Worm (Caenorhabditis elegans) whole organism, L2 larva: Measurements from ENCODE around the gene dpff-1.
A peak's percentile ranks its signal among the peaks of the same experiment; 100 is the strongest.

Experiments used
- C34F6.9 ChIP-seq: fragments of 150-350 bp; optimal IDR thresholded peaks from 2 replicates; lab custom pipeline; 2014; ENCODE audit warnings: missing biosample characterization, missing genetic modification characterization
- R02D3.7 ChIP-seq: fragments of 150-350 bp; optimal IDR thresholded peaks from 2 replicates; lab custom pipeline; 2014; ENCODE audit warnings: missing biosample characterization, missing genetic modification characterization
- ZK546.5 ChIP-seq: sonication (generic microtip); optimal IDR thresholded peaks from 2 replicates; lab custom pipeline; 2017; ENCODE audit warnings: missing biosample characterization, missing genetic modification characterization
- alr-1 ChIP-seq: fragments of 150-350 bp; optimal IDR thresholded peaks from 2 replicates; lab custom pipeline; 2014; ENCODE audit warnings: missing biosample characterization, missing genetic modification characterization
- aly-2 ChIP-seq: fragments of 150-350 bp; optimal IDR thresholded peaks from 2 replicates; lab custom pipeline; 2014; ENCODE audit warnings: missing biosample characterization, missing genetic modification characterization
- ama-1 ChIP-seq: fragments of 150-350 bp; optimal IDR thresholded peaks from 2 replicates; lab custom pipeline; 2018; ENCODE audit warnings: inconsistent platforms
- blmp-1 ChIP-seq: sonication (generic microtip); optimal IDR thresholded peaks from 2 replicates; lab custom pipeline; 2017; ENCODE audit warnings: missing genetic modification characterization, mild to moderate bottlenecking, missing compliant biosample characterization, antibody characterized with exemption, moderate library complexity; ENCODE audit not compliant: insufficient read depth
- ceh-16 ChIP-seq: fragments of 150-350 bp; optimal IDR thresholded peaks from 2 replicates; lab custom pipeline; 2014; ENCODE audit warnings: missing biosample characterization, missing genetic modification characterization
- ceh-82 ChIP-seq: fragments of 150-350 bp; optimal IDR thresholded peaks from 2 replicates; lab custom pipeline; 2014; ENCODE audit warnings: missing biosample characterization, missing genetic modification characterization
- crh-2 ChIP-seq: sonication (generic microtip); optimal IDR thresholded peaks from 2 replicates; lab custom pipeline; 2017; ENCODE audit warnings: missing biosample characterization, missing genetic modification characterization
- dmd-4 ChIP-seq: sonication (generic microtip); optimal IDR thresholded peaks from 2 replicates; lab custom pipeline; 2017; ENCODE audit warnings: missing biosample characterization, missing genetic modification characterization
- egl-27 ChIP-seq: sonication (generic microtip); optimal IDR thresholded peaks from 3 replicates; lab custom pipeline; 2017; ENCODE audit warnings: missing biosample characterization, missing genetic modification reagents, missing genetic modification characterization
- elt-1 ChIP-seq: fragments of 150-350 bp; optimal IDR thresholded peaks from 2 replicates; lab custom pipeline; 2014; ENCODE audit warnings: missing biosample characterization, missing genetic modification characterization
- elt-3 ChIP-seq: sonication (generic microtip); optimal IDR thresholded peaks from 2 replicates; lab custom pipeline; 2017; ENCODE audit warnings: missing biosample characterization, missing genetic modification characterization
- fos-1 ChIP-seq: fragments of 150-350 bp; optimal IDR thresholded peaks from 2 replicates; lab custom pipeline; 2014; ENCODE audit warnings: missing biosample characterization, missing genetic modification characterization
- gmeb-1 ChIP-seq: fragments of 150-350 bp; optimal IDR thresholded peaks from 2 replicates; lab custom pipeline; 2014; ENCODE audit warnings: missing biosample characterization, missing genetic modification characterization
- lin-11 ChIP-seq: fragments of 150-350 bp; sonication (generic microtip); optimal IDR thresholded peaks from 2 replicates; lab custom pipeline; 2014; ENCODE audit warnings: missing biosample characterization, missing genetic modification characterization, inconsistent platforms, mixed read lengths
- lin-13 ChIP-seq: fragments of 150-350 bp; optimal IDR thresholded peaks from 2 replicates; lab custom pipeline; 2014; ENCODE audit warnings: missing biosample characterization, missing genetic modification reagents, missing genetic modification characterization
- lin-39 ChIP-seq: fragments of 150-350 bp; optimal IDR thresholded peaks from 2 replicates; lab custom pipeline; 2014; ENCODE audit warnings: missing biosample characterization, missing genetic modification reagents, missing genetic modification characterization
- lsy-2 ChIP-seq, 2 experiments: fragments of 150-350 bp in 1 of 2; sonication (generic microtip) in 1 of 2; optimal IDR thresholded peaks; 2 replicates each; lab custom pipeline; 2014 to 2017; ENCODE audit warnings: missing biosample characterization in 2 of 2, missing genetic modification characterization in 2 of 2
- mab-5 ChIP-seq: fragments of 150-350 bp; optimal IDR thresholded peaks from 2 replicates; lab custom pipeline; 2014; ENCODE audit warnings: missing biosample characterization, missing genetic modification characterization
- mbf-1 ChIP-seq: sonication (generic microtip); optimal IDR thresholded peaks from 2 replicates; lab custom pipeline; 2017; ENCODE audit warnings: missing biosample characterization, missing genetic modification characterization
- mdl-1 ChIP-seq, 2 experiments: fragments of 150-350 bp in 1 of 2; sonication (generic microtip) in 1 of 2; optimal IDR thresholded peaks; 2 replicates each; lab custom pipeline; 2017; ENCODE audit warnings: missing biosample characterization in 2 of 2, missing genetic modification characterization in 2 of 2
- nhr-10 ChIP-seq: sonication (generic microtip); optimal IDR thresholded peaks from 2 replicates; lab custom pipeline; 2017; ENCODE audit warnings: missing biosample characterization, missing genetic modification characterization
- nhr-11 ChIP-seq: fragments of 150-350 bp; optimal IDR thresholded peaks from 2 replicates; lab custom pipeline; 2014; ENCODE audit warnings: missing biosample characterization, missing genetic modification characterization
- nhr-12 ChIP-seq: fragments of 150-350 bp; optimal IDR thresholded peaks from 2 replicates; lab custom pipeline; 2014; ENCODE audit warnings: missing biosample characterization, missing genetic modification characterization
- nhr-129 ChIP-seq: fragments of 150-350 bp; optimal IDR thresholded peaks from 2 replicates; lab custom pipeline; 2014; ENCODE audit warnings: missing biosample characterization, missing genetic modification characterization
- nhr-21 ChIP-seq: fragments of 150-350 bp; optimal IDR thresholded peaks from 2 replicates; lab custom pipeline; 2014; ENCODE audit warnings: missing biosample characterization, missing genetic modification characterization
- nhr-23 ChIP-seq: fragments of 150-350 bp; optimal IDR thresholded peaks from 2 replicates; lab custom pipeline; 2014; ENCODE audit warnings: missing biosample characterization, missing genetic modification reagents, missing genetic modification characterization
- nhr-237 ChIP-seq: fragments of 150-350 bp; optimal IDR thresholded peaks from 2 replicates; lab custom pipeline; 2014; ENCODE audit warnings: missing biosample characterization, missing genetic modification characterization
- nhr-25 ChIP-seq: fragments of 150-350 bp; sonication (generic microtip); optimal IDR thresholded peaks from 3 replicates; lab custom pipeline; 2014; ENCODE audit warnings: missing biosample characterization, missing genetic modification characterization
- nhr-6 ChIP-seq: fragments of 150-350 bp; optimal IDR thresholded peaks from 2 replicates; lab custom pipeline; 2014; ENCODE audit warnings: missing biosample characterization, missing genetic modification characterization
- nhr-77 ChIP-seq: fragments of 150-350 bp; optimal IDR thresholded peaks from 2 replicates; lab custom pipeline; 2014; ENCODE audit warnings: missing biosample characterization, missing genetic modification characterization
- peb-1 ChIP-seq: fragments of 150-350 bp; optimal IDR thresholded peaks from 2 replicates; lab custom pipeline; 2014; ENCODE audit warnings: missing biosample characterization, missing genetic modification characterization
- sem-4 ChIP-seq: fragments of 150-350 bp; optimal IDR thresholded peaks from 2 replicates; lab custom pipeline; 2014; ENCODE audit warnings: missing biosample characterization, missing genetic modification reagents, missing genetic modification characterization
- skn-1 ChIP-seq: sonication (generic microtip); optimal IDR thresholded peaks from 2 replicates; lab custom pipeline; 2017; ENCODE audit warnings: missing biosample characterization, missing genetic modification characterization
- sma-3 ChIP-seq: sonication (generic microtip); optimal IDR thresholded peaks from 2 replicates; lab custom pipeline; 2016; ENCODE audit warnings: missing genetic modification reagents, missing genetic modification characterization, missing compliant biosample characterization
- sma-9 ChIP-seq, 2 experiments: fragments of 150-350 bp in 1 of 2; sonication (generic microtip) in 1 of 2; optimal IDR thresholded peaks; 2 replicates each; lab custom pipeline; 2014 to 2016; ENCODE audit warnings: missing genetic modification characterization in 2 of 2, mild to moderate bottlenecking in 1 of 2, missing biosample characterization in 1 of 2, missing compliant biosample characterization in 1 of 2, missing genetic modification reagents in 1 of 2, moderate library complexity in 1 of 2
- snpc-4 ChIP-seq: fragments of 150-350 bp; optimal IDR thresholded peaks from 2 replicates; lab custom pipeline; 2014; ENCODE audit warnings: missing biosample characterization, missing genetic modification characterization
- unc-39 ChIP-seq: fragments of 150-350 bp; optimal IDR thresholded peaks from 2 replicates; lab custom pipeline; 2014; ENCODE audit warnings: missing biosample characterization, missing genetic modification characterization
- unc-55 ChIP-seq: fragments of 150-350 bp; sonication (generic microtip); optimal IDR thresholded peaks from 3 replicates; lab custom pipeline; 2014; ENCODE audit warnings: missing biosample characterization, missing genetic modification reagents, missing genetic modification characterization
- unc-62 ChIP-seq: fragments of 150-350 bp; optimal IDR thresholded peaks from 2 replicates; lab custom pipeline; 2014; ENCODE audit warnings: missing biosample characterization, missing genetic modification reagents, missing genetic modification characterization
- zag-1 ChIP-seq: fragments of 150-350 bp; optimal IDR thresholded peaks from 2 replicates; lab custom pipeline; 2014; ENCODE audit warnings: missing biosample characterization, missing genetic modification characterization
- ztf-1 ChIP-seq: fragments of 200-800 bp; sonication (Bioruptor generic); conservative IDR thresholded peaks from 2 replicates; pipeline ENCODE4 v1.3.6; 2022; ENCODE audit warnings: missing genetic modification characterization, missing compliant biosample characterization
- ztf-11 ChIP-seq: sonication (generic microtip); optimal IDR thresholded peaks from 2 replicates; lab custom pipeline; 2017; ENCODE audit warnings: missing biosample characterization, missing genetic modification characterization
- ztf-4 ChIP-seq: fragments of 150-350 bp; optimal IDR thresholded peaks from 2 replicates; lab custom pipeline; 2014; ENCODE audit warnings: missing biosample characterization, missing genetic modification characterization

The dpff-1 gene

ce11 chrIII:5882823-5883222, 23.3 kb downstream of the dpff-1 start, which contains the start of gene F01F1.14:
TSS of gene F01F1.14 (minus strand) at chrIII:5882923.
- TF ChIP-seq snpc-4 (tag; lab: Kevin White, UChicago) (no peak), mdl-1 (tag; optimal IDR thresholded peaks at IDR 0.05; lab: Kevin White, UChicago) (no peak), R02D3.7 (tag; lab: Kevin White, UChicago) (no peak), sem-4 (no peak)

DNA sequence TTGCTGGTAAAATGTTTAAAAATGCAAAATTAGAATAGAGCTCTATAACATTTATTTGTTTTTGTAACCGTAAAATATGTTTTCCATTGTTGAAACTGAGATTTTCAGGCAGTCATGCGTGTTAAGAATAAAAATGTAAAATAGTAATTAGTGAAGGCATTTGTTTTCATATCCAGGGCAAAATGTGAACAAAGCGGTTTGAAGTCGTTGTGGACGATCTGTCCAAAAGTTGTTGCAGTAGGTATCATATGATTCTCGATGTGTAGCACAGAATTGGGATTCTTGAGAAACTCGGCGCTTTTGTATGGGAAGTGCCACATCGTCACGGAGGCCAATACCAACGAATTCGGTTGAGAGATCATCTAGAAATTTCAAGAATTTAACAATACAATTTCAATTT, 23.9 kb downstream of the dpff-1 start:
- TF ChIP-seq aly-2 (no peak), snpc-4 (tag; lab: Kevin White, UChicago) (no peak), elt-1 (tag; lab: Kevin White, UChicago) (no peak), unc-62 (GFP tag; lab: Kevin White, UChicago) (no peak), ztf-11 (tag; lab: Kevin White, UChicago) (no peak), nhr-10 (tag; lab: Kevin White, UChicago) (no peak), nhr-21 (tag; lab: Kevin White, UChicago) (no peak), blmp-1 (tag; lab: Kevin White, UChicago) (no peak), nhr-6 (no peak), lin-11 (tag; lab: Kevin White, UChicago) (no peak), mab-5 (tag; lab: Kevin White, UChicago) (no peak), peb-1 (no peak), mbf-1 (tag; lab: Kevin White, UChicago) (no peak), nhr-129 (tag; lab: Kevin White, UChicago) (no peak), ama-1 (lab: Kevin White, UChicago) (no peak)

DNA sequence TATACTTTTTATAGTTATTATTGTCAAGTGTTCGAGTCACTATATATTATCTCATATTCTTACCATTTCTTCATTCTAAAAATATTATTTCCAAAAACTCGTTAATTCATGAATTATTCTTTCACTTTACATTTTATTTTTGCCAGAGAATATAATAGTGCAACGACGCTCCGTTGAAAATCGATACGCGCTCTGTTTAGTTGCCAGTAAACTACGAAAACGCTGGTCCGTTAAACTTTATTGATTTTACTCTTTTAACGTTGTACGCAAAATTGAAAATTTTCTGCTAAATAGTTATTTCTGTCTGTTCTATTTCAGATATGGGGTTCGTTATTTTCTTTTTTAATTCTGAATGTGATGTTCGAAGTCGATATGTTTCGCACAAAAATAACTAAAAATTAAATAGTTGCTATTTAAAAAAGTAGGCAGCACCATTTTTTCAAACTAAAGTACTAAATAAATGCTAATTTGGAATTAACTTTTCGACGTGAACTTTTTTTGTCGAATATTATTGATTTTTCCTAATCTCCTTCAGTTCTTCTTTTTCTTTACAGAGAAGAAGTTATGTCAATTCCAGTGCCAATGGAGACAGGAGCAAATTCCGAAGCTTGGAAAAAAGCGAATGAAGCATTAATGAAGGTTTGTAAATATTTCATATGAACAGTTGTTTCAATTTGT, 26.7 kb downstream of the dpff-1 start, which contains the start of gene hpo-10:
Gene hpo-10 (plus strand): TSS at position 199 of the 678 bp plus-strand sequence.
- TF ChIP-seq unc-62 (GFP tag; lab: Kevin White, UChicago) = no peak
- TF ChIP-seq unc-39 (tag; lab: Kevin White, UChicago) = no peak
- TF ChIP-seq elt-1 (tag; lab: Kevin White, UChicago) = no peak
- TF ChIP-seq blmp-1 (tag; lab: Kevin White, UChicago) = no peak
- no peak for TF ChIP-seq sem-4
- TF ChIP-seq mab-5 (tag; lab: Kevin White, UChicago) = no peak
- no peak for TF ChIP-seq nhr-10 (tag; lab: Kevin White, UChicago)
- TF ChIP-seq sma-9 (GFP tag; optimal IDR thresholded peaks at IDR 0.05; lab: Kevin White, UChicago) = no peak
- TF ChIP-seq sma-9 (tag; optimal IDR thresholded peaks at IDR 0.05; lab: Kevin White, UChicago) = no peak
- TF ChIP-seq nhr-6 = no peak
- no peak for TF ChIP-seq alr-1 (tag; lab: Kevin White, UChicago)
- TF ChIP-seq elt-3 = no peak
- no peak for TF ChIP-seq ceh-16 (tag; lab: Kevin White, UChicago)
- TF ChIP-seq C34F6.9 = peak; percentile 56
- no peak for TF ChIP-seq nhr-21 (tag; lab: Kevin White, UChicago)
- TF ChIP-seq lin-13 (GFP tag; lab: Kevin White, UChicago) = peak; percentile 41
- TF ChIP-seq snpc-4 (tag; lab: Kevin White, UChicago) = no peak
- no peak for TF ChIP-seq mdl-1 (tag; optimal IDR thresholded peaks at IDR 0.05; lab: Kevin White, UChicago)
- TF ChIP-seq skn-1 (tag; lab: Kevin White, UChicago) = no peak
- no peak for TF ChIP-seq ztf-4
- TF ChIP-seq lin-11 (tag; lab: Kevin White, UChicago) = no peak
- TF ChIP-seq nhr-25 = peak; percentile 17
- TF ChIP-seq sma-3 (GFP tag; lab: Kevin White, UChicago) = no peak
- TF ChIP-seq nhr-12 (tag; lab: Kevin White, UChicago) = no peak
- no peak for TF ChIP-seq egl-27
- TF ChIP-seq ama-1 (lab: Kevin White, UChicago) = no peak
- TF ChIP-seq lsy-2 (tag; optimal IDR thresholded peaks at IDR 0.05; lab: Kevin White, UChicago) = peak; percentile 9 to 57
- no peak for TF ChIP-seq nhr-237 (tag; lab: Kevin White, UChicago)
- no peak for TF ChIP-seq dmd-4
- TF ChIP-seq nhr-11 (tag; lab: Kevin White, UChicago) = no peak
- TF ChIP-seq fos-1 = no peak
- no peak for TF ChIP-seq nhr-23 (tag; lab: Kevin White, UChicago)
- TF ChIP-seq peb-1 = no peak
- TF ChIP-seq nhr-129 (tag; lab: Kevin White, UChicago) = no peak
- no peak for TF ChIP-seq zag-1 (tag; lab: Kevin White, UChicago)
- peak; percentile 55 for TF ChIP-seq unc-55 (GFP tag; lab: Kevin White, UChicago)
- no peak for TF ChIP-seq ztf-1 (GFP tag; lab: Robert Waterston, UW)
- no peak for TF ChIP-seq ceh-82
- no peak for TF ChIP-seq aly-2
- peak; percentile 52 for TF ChIP-seq crh-2 (tag; lab: Kevin White, UChicago)
- TF ChIP-seq lin-39 (tag; lab: Kevin White, UChicago) = no peak
- TF ChIP-seq R02D3.7 (tag; lab: Kevin White, UChicago) = no peak
- no peak for TF ChIP-seq ZK546.5 (tag; lab: Kevin White, UChicago)
- no peak for TF ChIP-seq nhr-77
- TF ChIP-seq gmeb-1 (tag; lab: Kevin White, UChicago) = peak; percentile 1
- no peak for TF ChIP-seq mbf-1 (tag; lab: Kevin White, UChicago)
- no peak for TF ChIP-seq ztf-11 (tag; lab: Kevin White, UChicago)
